Worm (Caenorhabditis elegans) whole organism, L4/young adult: ENCODE measurements around the gene srx-120.

Experiments used
- W03F9.2 ChIP-seq: fragments of 150-350 bp; optimal IDR thresholded peaks from 2 replicates; lab custom pipeline; 2014; ENCODE audit warnings: missing biosample characterization, missing genetic modification characterization
- dao-5 ChIP-seq: sonication (generic microtip); optimal IDR thresholded peaks from 2 replicates; lab custom pipeline; 2016; ENCODE audit warnings: missing genotype, missing genetic modification characterization, moderate library complexity, missing compliant biosample characterization
- him-1 ChIP-seq: sonication (generic microtip); optimal IDR thresholded peaks from 2 replicates; lab custom pipeline; 2016; ENCODE audit warnings: missing genotype, missing genetic modification reagents, missing genetic modification characterization, missing compliant biosample characterization

DNA sequence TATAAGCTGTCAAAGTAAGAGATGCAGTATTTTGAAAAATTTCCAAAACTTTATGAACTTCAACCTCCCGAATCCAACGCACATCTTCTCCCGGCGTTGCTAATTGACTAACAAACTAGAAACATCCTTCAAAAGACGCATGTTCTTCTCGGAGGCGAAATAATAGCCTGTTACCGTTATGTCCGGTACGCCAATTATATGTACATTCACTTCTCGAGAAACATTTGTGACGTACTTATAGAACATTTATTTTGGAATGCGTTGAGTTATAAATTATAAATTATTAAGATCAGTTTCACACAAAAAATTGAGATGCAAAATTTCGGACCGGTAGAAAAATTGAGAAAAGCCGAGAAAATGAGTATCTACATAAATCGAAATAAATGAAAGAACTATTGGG, 34.1 kb upstream of the srx-120 start, which contains the start of gene T21B4.3:
- TF ChIP-seq W03F9.2, result no peak
- no peak for TF ChIP-seq him-1 (tag; lab: Kevin White, UChicago)
- no peak for TF ChIP-seq dao-5 (tag; lab: Kevin White, UChicago)
